3 fruit fly cellular contexts compared by ENCODE assay signal in the genomic region with DNA sequence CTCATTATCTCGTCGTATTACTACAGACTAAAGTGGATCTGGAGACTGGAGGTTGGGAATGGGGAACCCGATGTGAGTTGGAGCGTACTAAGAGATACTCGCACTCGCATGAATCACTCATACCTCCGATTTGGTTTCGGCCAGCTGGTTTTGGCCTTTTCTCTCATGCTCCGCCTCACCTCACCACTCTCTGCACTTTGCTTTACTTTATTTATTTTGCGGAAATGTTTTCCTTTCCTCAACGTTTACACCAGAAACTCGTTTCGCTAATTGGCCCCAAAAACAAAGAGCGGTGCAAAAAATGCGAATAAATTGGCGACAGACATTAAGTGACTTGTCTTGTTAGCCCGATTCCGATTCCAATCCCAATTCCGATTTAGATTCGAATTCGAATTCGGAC.
TF ChIP-seq lines count a peak whose summit lies in the region.

No protein-coding gene starts in this region.

- TF ChIP-seq CTCF in whole organism, embryonic (GFP tag; optimal IDR thresholded peaks at IDR 0.05; lab: Kevin White, UChicago): no peak

TF ChIP-seq in whole organism, embryonic, 481 proteins besides CTCF, POLR2A, EP300 and RAD21:
- TF ChIP-seq CG4820 (GFP tag; optimal IDR thresholded peaks at IDR 0.05; lab: Kevin White, UChicago) (no peak), salm (tag; optimal IDR thresholded peaks at IDR 0.05; lab: Kevin White, UChicago) (no peak), CG7357 (GFP tag; IDR thresholded peaks at IDR 0.05; lab: Robert Waterston, UW) (0 out of 3 replicates have a peak, but pooled peaks have one; percentile 21), Adf1 (GFP tag; IDR thresholded peaks at IDR 0.05; lab: Robert Waterston, UW) (no peak), Med (GFP tag; lab: Kevin White, UChicago) (peak; percentile 2), Dll (GFP tag; IDR thresholded peaks at IDR 0.05; lab: Robert Waterston, UW; ENCODE audit: partially characterized antibody) (no peak), Ets65A (GFP tag; lab: Kevin White, UChicago) (peak; percentile 73), CG2120 (GFP tag; optimal IDR thresholded peaks at IDR 0.05; lab: Kevin White, UChicago) (no peak), CG5180 (GFP tag; optimal IDR thresholded peaks at IDR 0.05; lab: Kevin White, UChicago) (no peak), CG7786 (GFP tag; optimal IDR thresholded peaks at IDR 0.05; lab: Kevin White, UChicago) (no peak), fd3F (GFP tag; optimal IDR thresholded peaks at IDR 0.05; lab: Kevin White, UChicago) (no peak)

TF ChIP-seq in whole organism, prepupa, 60 proteins besides CTCF, POLR2A, EP300 and RAD21:
- TF ChIP-seq Eip78C (GFP tag; lab: Kevin White, UChicago) (peak; percentile 67), Hr4 (GFP tag; optimal IDR thresholded peaks at IDR 0.05; lab: Kevin White, UChicago) (no peak), CG6163 (GFP tag; IDR thresholded peaks at IDR 0.05; lab: Robert Waterston, UW) (peak; percentile 37; the same call in 1 of the 3 replicates), Blimp-1 (GFP tag; optimal IDR thresholded peaks at IDR 0.05; lab: Kevin White, UChicago) (no peak), CG1621 (tag; optimal IDR thresholded peaks at IDR 0.05; lab: Kevin White, UChicago) (no peak), CG15336 (GFP tag; IDR thresholded peaks at IDR 0.05; lab: Robert Waterston, UW) (0 out of 2 replicates have a peak, but pooled peaks have one; percentile 24), CG32006 (GFP tag; optimal IDR thresholded peaks at IDR 0.05; lab: Kevin White, UChicago) (no peak), Sox14 (GFP tag; optimal IDR thresholded peaks at IDR 0.05; lab: Kevin White, UChicago) (no peak), fd85E (GFP tag; optimal IDR thresholded peaks at IDR 0.05; lab: Kevin White, UChicago) (no peak), CG6854 (GFP tag; optimal IDR thresholded peaks at IDR 0.05; lab: Kevin White, UChicago) (peak; percentile 23), CG8319 (GFP tag; optimal IDR thresholded peaks at IDR 0.05; lab: Kevin White, UChicago) (no peak), CG31627 (GFP tag; optimal IDR thresholded peaks at IDR 0.05; lab: Kevin White, UChicago) (no peak), salr (GFP tag; optimal IDR thresholded peaks at IDR 0.05; lab: Kevin White, UChicago) (no peak), Ets21C (GFP tag; optimal IDR thresholded peaks at IDR 0.05; lab: Kevin White, UChicago) (no peak), pdm3 (GFP tag; optimal IDR thresholded peaks at IDR 0.05; lab: Kevin White, UChicago) (no peak), Eip75B (GFP tag; optimal IDR thresholded peaks at IDR 0.05; lab: Kevin White, UChicago) (peak; percentile 14), dsx (GFP tag; optimal IDR thresholded peaks at IDR 0.05; lab: Kevin White, UChicago; ENCODE audit: poor library complexity, severe bottlenecking) (no peak), Sox102F (GFP tag; optimal IDR thresholded peaks at IDR 0.05; lab: Kevin White, UChicago) (peak; percentile 23), CG4318 (GFP tag; optimal IDR thresholded peaks at IDR 0.05; lab: Kevin White, UChicago) (no peak), dac (GFP tag; optimal IDR thresholded peaks at IDR 0.05; lab: Kevin White, UChicago) (no peak), CG6276 (GFP tag; optimal IDR thresholded peaks at IDR 0.05; lab: Kevin White, UChicago) (peak; percentile 2), Lpt (GFP tag; optimal IDR thresholded peaks at IDR 0.05; lab: Kevin White, UChicago) (no peak), Eip93F (GFP tag; optimal IDR thresholded peaks at IDR 0.05; lab: Kevin White, UChicago) (no peak), vri (GFP tag; optimal IDR thresholded peaks at IDR 0.05; lab: Kevin White, UChicago) (peak; percentile 45), Ets96B (tag; optimal IDR thresholded peaks at IDR 0.05; lab: Kevin White, UChicago) (no peak), topi (GFP tag; optimal IDR thresholded peaks at IDR 0.05; lab: Kevin White, UChicago) (no peak)

TF ChIP-seq in whole organism, wandering third instar larva, 38 proteins besides CTCF, POLR2A, EP300 and RAD21:
- peak; percentile 22 for TF ChIP-seq Vsx2 (GFP tag; optimal IDR thresholded peaks at IDR 0.05; lab: Kevin White, UChicago; ENCODE audit: partially characterized antibody)
- no peak for TF ChIP-seq tai (GFP tag; optimal IDR thresholded peaks at IDR 0.05; lab: Kevin White, UChicago)
- peak; percentile 23 for TF ChIP-seq psq (GFP tag; optimal IDR thresholded peaks at IDR 0.05; lab: Kevin White, UChicago)
- no peak for TF ChIP-seq brk (GFP tag; optimal IDR thresholded peaks at IDR 0.05; lab: Kevin White, UChicago)
